Fruit fly (Drosophila melanogaster): Measurements from ENCODE around the gene CG13690.
A peak's percentile ranks its signal among the peaks of the same experiment; 100 is the strongest.

Gene CG13690

DNA sequence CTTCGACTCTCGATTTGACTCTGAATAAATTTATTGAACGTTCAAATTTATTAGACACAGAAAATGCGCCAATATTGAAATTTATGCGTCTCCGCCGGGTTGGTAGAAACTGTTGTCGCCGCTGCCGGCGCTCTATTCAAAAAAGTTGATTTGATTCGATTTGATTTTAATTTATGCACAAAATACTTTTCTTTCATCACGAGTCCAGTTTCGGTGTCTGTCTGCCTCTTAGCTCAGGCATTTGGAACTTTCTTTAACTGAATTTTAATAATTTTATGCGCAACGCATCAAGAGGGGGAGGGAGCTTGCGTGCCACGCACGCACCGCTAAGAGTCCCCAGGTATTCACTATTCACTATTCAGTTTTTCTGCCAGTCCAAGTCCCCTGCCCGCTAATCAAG lies 18.0 kb upstream of the CG13690 start:
- no peak for TF ChIP-seq toe (GFP tag; optimal IDR thresholded peaks at IDR 0.05)
- no peak for TF ChIP-seq CG11617 (GFP tag; optimal IDR thresholded peaks at IDR 0.05)
- no peak for TF ChIP-seq Mnt (GFP tag; optimal IDR thresholded peaks at IDR 0.05)

dm6 chr2L:435311-435806 lies 15.9 kb upstream of the CG13690 start:
- TF ChIP-seq cnc (optimal IDR thresholded peaks at IDR 0.05) (no peak), ovo (GFP tag; optimal IDR thresholded peaks at IDR 0.05) (peak; percentile 59), Mnt (GFP tag; optimal IDR thresholded peaks at IDR 0.05) (peak; percentile 74), Clk (GFP tag; optimal IDR thresholded peaks at IDR 0.05) (peak; percentile 41), cic (GFP tag; optimal IDR thresholded peaks at IDR 0.05) (peak; percentile 86), CG33017 (tag; optimal IDR thresholded peaks at IDR 0.05) (peak; percentile 94), CG7045 (GFP tag; optimal IDR thresholded peaks at IDR 0.05) (peak; percentile 87), Crg-1 (GFP tag; optimal IDR thresholded peaks at IDR 0.05) (peak; percentile 74), CG12768 (GFP tag; optimal IDR thresholded peaks at IDR 0.05) (peak; percentile 97), CG1620 (GFP tag; optimal IDR thresholded peaks at IDR 0.05) (peak; percentile 77), pad (GFP tag; optimal IDR thresholded peaks at IDR 0.05) (peak; percentile 78), bab1 (GFP tag; optimal IDR thresholded peaks at IDR 0.05) (peak; percentile 93), CG7101 (tag; optimal IDR thresholded peaks at IDR 0.05) (peak; percentile 94), kay (GFP tag; ENCODE audit: borderline replicate concordance) (peak; percentile 89), CG5204 (GFP tag; optimal IDR thresholded peaks at IDR 0.05) (peak; percentile 76), Hr96 (GFP tag; optimal IDR thresholded peaks at IDR 0.05) (peak; percentile 64), CG11617 (GFP tag; optimal IDR thresholded peaks at IDR 0.05) (peak; percentile 91), tj (GFP tag; optimal IDR thresholded peaks at IDR 0.05) (peak; percentile 99), toe (GFP tag; optimal IDR thresholded peaks at IDR 0.05) (peak; percentile 49), CG14711 (tag; optimal IDR thresholded peaks at IDR 0.05) (peak; percentile 92)

dm6 chr2L:434439-434838 lies 15.0 kb upstream of the CG13690 start:
- TF ChIP-seq CG7045 (GFP tag; optimal IDR thresholded peaks at IDR 0.05) (no peak), toe (GFP tag; optimal IDR thresholded peaks at IDR 0.05) (no peak), CG7101 (tag; optimal IDR thresholded peaks at IDR 0.05) (no peak), CG12768 (GFP tag; optimal IDR thresholded peaks at IDR 0.05) (no peak), Clk (GFP tag; optimal IDR thresholded peaks at IDR 0.05) (no peak), CG11617 (GFP tag; optimal IDR thresholded peaks at IDR 0.05) (no peak), kay (GFP tag; ENCODE audit: borderline replicate concordance) (peak; percentile 41), pad (GFP tag; optimal IDR thresholded peaks at IDR 0.05) (no peak), Hr96 (GFP tag; optimal IDR thresholded peaks at IDR 0.05) (no peak), Crg-1 (GFP tag; optimal IDR thresholded peaks at IDR 0.05) (no peak), CG5204 (GFP tag; optimal IDR thresholded peaks at IDR 0.05) (no peak), cic (GFP tag; optimal IDR thresholded peaks at IDR 0.05) (peak; percentile 43)

DNA sequence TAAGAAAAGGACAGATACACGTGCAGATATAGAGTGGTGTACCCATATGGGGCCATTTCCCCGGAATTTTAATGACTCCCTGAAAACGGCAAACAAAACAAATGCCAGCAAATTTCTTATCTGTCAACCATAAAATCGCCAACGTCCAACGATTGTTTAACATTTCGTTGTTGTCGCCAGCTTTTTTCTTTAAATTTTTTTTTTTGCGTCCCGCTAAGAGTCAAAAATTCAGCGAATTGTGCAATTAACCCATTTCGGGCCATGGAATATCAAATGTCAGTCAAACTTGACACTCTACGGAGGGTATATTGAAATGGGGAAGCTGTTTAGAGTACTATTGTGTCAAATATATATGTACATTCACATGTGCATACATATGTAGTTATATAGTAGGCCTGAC lies 12.7 kb upstream of the CG13690 start:
- TF ChIP-seq tj (GFP tag; optimal IDR thresholded peaks at IDR 0.05) (peak; percentile 92), bab1 (GFP tag; optimal IDR thresholded peaks at IDR 0.05) (peak; percentile 1), toe (GFP tag; optimal IDR thresholded peaks at IDR 0.05) (no peak), kay (GFP tag; ENCODE audit: borderline replicate concordance) (no peak), cic (GFP tag; optimal IDR thresholded peaks at IDR 0.05) (no peak)

dm6 chr2L:431629-431984 lies 12.2 kb upstream of the CG13690 start:
- no peak for TF ChIP-seq kay (GFP tag; ENCODE audit: borderline replicate concordance)
- TF ChIP-seq CG5204 (GFP tag; optimal IDR thresholded peaks at IDR 0.05), result no peak
- TF ChIP-seq CG1620 (GFP tag; optimal IDR thresholded peaks at IDR 0.05), result no peak
- no peak for TF ChIP-seq CG33017 (tag; optimal IDR thresholded peaks at IDR 0.05)

DNA sequence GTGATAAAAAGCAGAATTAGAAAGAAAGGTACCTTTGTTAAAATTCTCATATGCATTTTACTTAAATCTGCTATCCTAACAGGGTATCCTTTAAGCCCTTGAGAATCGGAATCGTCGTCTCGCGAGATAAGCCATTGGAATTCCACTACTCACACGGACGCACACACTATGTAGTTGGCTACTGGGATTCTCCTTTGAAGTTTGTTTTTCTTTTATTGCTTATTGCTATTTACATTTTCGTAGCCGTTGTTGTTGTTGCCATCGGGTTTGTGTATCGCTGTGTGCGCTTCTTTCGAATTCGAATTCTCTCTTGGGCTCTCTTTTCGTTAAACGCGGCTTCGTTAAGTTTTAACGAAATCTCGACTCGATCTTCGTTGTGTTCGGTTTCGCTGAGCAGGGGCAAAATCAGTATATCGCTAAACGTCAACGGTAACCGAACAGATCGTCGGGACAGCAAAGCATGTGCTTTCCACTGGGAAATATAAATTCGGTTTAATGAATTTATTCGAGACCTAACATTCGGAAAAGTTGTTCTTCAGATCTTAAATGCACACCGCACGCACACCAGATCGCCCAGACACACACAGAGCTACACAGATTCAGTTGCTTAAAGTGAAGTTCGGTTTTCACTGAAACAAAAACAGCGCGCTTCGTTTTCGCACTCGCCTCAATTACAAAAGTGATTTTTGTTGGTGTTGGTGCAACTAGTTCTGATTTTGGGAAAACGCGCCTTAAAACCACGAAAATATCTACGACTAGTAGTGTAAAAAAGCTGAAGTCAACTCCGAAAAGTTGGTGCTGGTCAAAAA lies 11.6 kb upstream of the CG13690 start, which contains the start of gene ex:
Gene ex (plus strand): TSS at position 408 of the 809 bp plus-strand sequence.
- peak; percentile 27 for TF ChIP-seq CG14711 (tag; optimal IDR thresholded peaks at IDR 0.05)
- TF ChIP-seq Clk (GFP tag; optimal IDR thresholded peaks at IDR 0.05), result peak; percentile 1
- peak; percentile 76 for TF ChIP-seq CG33017 (tag; optimal IDR thresholded peaks at IDR 0.05)
- TF ChIP-seq CG5204 (GFP tag; optimal IDR thresholded peaks at IDR 0.05), result no peak
- TF ChIP-seq CG7045 (GFP tag; optimal IDR thresholded peaks at IDR 0.05), result peak; percentile 60
- no peak for TF ChIP-seq toe (GFP tag; optimal IDR thresholded peaks at IDR 0.05)
- peak; percentile 87 for TF ChIP-seq Mnt (GFP tag; optimal IDR thresholded peaks at IDR 0.05)
- no peak for TF ChIP-seq CG1620 (GFP tag; optimal IDR thresholded peaks at IDR 0.05)
- peak; percentile 48 for TF ChIP-seq CG11617 (GFP tag; optimal IDR thresholded peaks at IDR 0.05)
- TF ChIP-seq ovo (GFP tag; optimal IDR thresholded peaks at IDR 0.05), result peak; percentile 48
- peak; percentile 58 for TF ChIP-seq bab1 (GFP tag; optimal IDR thresholded peaks at IDR 0.05)
- TF ChIP-seq tj (GFP tag; optimal IDR thresholded peaks at IDR 0.05), result peak; percentile 89
- TF ChIP-seq CG12768 (GFP tag; optimal IDR thresholded peaks at IDR 0.05), result peak; percentile 82
- TF ChIP-seq pad (GFP tag; optimal IDR thresholded peaks at IDR 0.05), result peak; percentile 87
- TF ChIP-seq Hr96 (GFP tag; optimal IDR thresholded peaks at IDR 0.05), result no peak
- peak; percentile 30 for TF ChIP-seq Crg-1 (GFP tag; optimal IDR thresholded peaks at IDR 0.05)
- no peak for TF ChIP-seq cnc (optimal IDR thresholded peaks at IDR 0.05)
- no peak for TF ChIP-seq kay (GFP tag; ENCODE audit: borderline replicate concordance)
- peak; percentile 72 for TF ChIP-seq CG7101 (tag; optimal IDR thresholded peaks at IDR 0.05)
- TF ChIP-seq cic (GFP tag; optimal IDR thresholded peaks at IDR 0.05), result peak; percentile 25
